Fruit fly (Drosophila melanogaster): ENCODE measurements around the gene Ugt307A1.
A peak's percentile ranks its signal among the peaks of the same experiment; 100 is the strongest.

The Ugt307A1 gene

DNA sequence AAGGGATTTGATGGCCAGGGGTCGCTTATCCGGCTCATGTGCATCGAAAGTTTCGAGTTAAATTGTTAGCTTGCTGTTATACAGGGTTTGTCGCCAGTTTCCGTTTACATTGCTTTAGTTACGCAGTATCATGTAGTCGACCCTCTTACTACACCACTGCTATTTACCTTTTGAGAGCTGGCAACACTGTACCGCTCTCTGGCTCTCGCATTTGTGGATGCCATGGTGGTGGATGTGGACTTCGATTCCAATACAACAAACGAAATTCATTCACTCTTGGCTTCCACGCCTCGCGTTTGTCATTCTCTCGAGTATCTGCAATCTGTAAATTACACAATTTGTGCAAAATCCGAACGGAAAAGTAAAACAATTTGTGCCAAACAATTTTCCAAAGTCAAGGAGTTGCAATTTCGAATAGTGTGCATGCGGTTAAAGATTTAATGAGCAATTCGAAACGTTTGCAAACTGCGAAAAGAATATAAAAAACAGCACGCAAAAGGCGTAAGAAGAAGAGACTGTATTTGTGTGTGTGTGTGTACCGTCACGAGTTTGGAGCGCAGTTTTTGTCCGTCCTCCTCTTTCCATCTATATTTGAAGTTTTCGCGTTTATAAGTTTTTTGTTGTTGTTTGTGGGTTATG, 18.7 kb upstream of the Ugt307A1 start:
- TF ChIP-seq CG14441 (GFP tag; IDR thresholded peaks at IDR 0.05) (no peak), CG7987 (GFP tag; optimal IDR thresholded peaks at IDR 0.05) (peak; percentile 35), CG12071 (GFP tag; optimal IDR thresholded peaks at IDR 0.05) (peak; percentile 67), CG8924 (tag; optimal IDR thresholded peaks at IDR 0.05) (peak; percentile 42), CG4617 (GFP tag; optimal IDR thresholded peaks at IDR 0.05; ENCODE audit: borderline replicate concordance) (no peak), CG2889 (GFP tag; IDR thresholded peaks at IDR 0.05) (no peak), unc-4 (GFP tag; IDR thresholded peaks at IDR 0.05; ENCODE audit: partially characterized antibody) (peak; percentile 66), CG1024 (GFP tag; IDR thresholded peaks at IDR 0.05) (no peak), mam (GFP tag; optimal IDR thresholded peaks at IDR 0.05) (no peak), CG16863 (GFP tag; optimal IDR thresholded peaks at IDR 0.05) (no peak), corto (GFP tag; optimal IDR thresholded peaks at IDR 0.05) (peak; percentile 12), CG1529 (GFP tag; optimal IDR thresholded peaks at IDR 0.05) (no peak), CG13287 (GFP tag; IDR thresholded peaks at IDR 0.05; ENCODE audit: partially characterized antibody) (peak; percentile 84), CG12769 (tag; optimal IDR thresholded peaks at IDR 0.05) (no peak), sug (tag; optimal IDR thresholded peaks at IDR 0.05) (peak; percentile 38), CG11398 (GFP tag; optimal IDR thresholded peaks at IDR 0.05) (peak; percentile 28), MTF-1 (GFP tag; optimal IDR thresholded peaks at IDR 0.05; ENCODE audit: borderline replicate concordance) (peak; percentile 46), lola (GFP tag; optimal IDR thresholded peaks at IDR 0.05) (no peak), CG17802 (tag; optimal IDR thresholded peaks at IDR 0.05) (no peak), tna (GFP tag; IDR thresholded peaks at IDR 0.05; ENCODE audit: partially characterized antibody) (peak; percentile 100), sna (GFP tag; IDR thresholded peaks at IDR 0.05; ENCODE audit: partially characterized antibody) (peak; percentile 91), wek (GFP tag; optimal IDR thresholded peaks at IDR 0.05) (peak; percentile 46), Dbx (GFP tag; IDR thresholded peaks at IDR 0.05) (peak; percentile 67; the same call in 1 of the 3 replicates), stwl (tag; optimal IDR thresholded peaks at IDR 0.05) (peak; percentile 63), bab2 (GFP tag; optimal IDR thresholded peaks at IDR 0.05) (no peak), Ada2b (GFP tag; IDR thresholded peaks at IDR 0.05) (peak; percentile 23; the same call in 1 of the 2 replicates), Nf-YA (GFP tag; IDR thresholded peaks at IDR 0.05) (no peak), CoRest (tag; optimal IDR thresholded peaks at IDR 0.05) (no peak), CG43689 (GFP tag; IDR thresholded peaks at IDR 0.05) (no peak), Fer2 (tag; optimal IDR thresholded peaks at IDR 0.05) (no peak), CG2678 (tag; optimal IDR thresholded peaks at IDR 0.05) (no peak), br (optimal IDR thresholded peaks at IDR 0.05) (no peak), Mad (GFP tag; optimal IDR thresholded peaks at IDR 0.05) (no peak), CG6689 (GFP tag; IDR thresholded peaks at IDR 0.05) (0 out of 2 replicates have a peak, but pooled peaks have one; percentile 15), CG13775 (GFP tag; optimal IDR thresholded peaks at IDR 0.05) (no peak), CG34376 (GFP tag; optimal IDR thresholded peaks at IDR 0.05) (peak; percentile 80), toy (GFP tag; IDR thresholded peaks at IDR 0.05) (no peak), CG34422 (GFP tag; IDR thresholded peaks at IDR 0.05) (0 out of 3 replicates have a peak, but pooled peaks have one; percentile 25), knrl (GFP tag; IDR thresholded peaks at IDR 0.05; ENCODE audit: partially characterized antibody) (peak; percentile 72; the same call in 2 of the 3 replicates), Fer1 (GFP tag; optimal IDR thresholded peaks at IDR 0.05) (peak; percentile 63), fd3F (GFP tag; optimal IDR thresholded peaks at IDR 0.05) (no peak), CG2116 (GFP tag; optimal IDR thresholded peaks at IDR 0.05) (no peak), esg (GFP tag; conservative IDR thresholded peaks at IDR 0.05) (no peak), Abd-B (GFP tag; optimal IDR thresholded peaks at IDR 0.05) (no peak), Gsc (GFP tag; IDR thresholded peaks at IDR 0.05) (no peak), crol (GFP tag; IDR thresholded peaks at IDR 0.05) (no peak), NfI (GFP tag; optimal IDR thresholded peaks at IDR 0.05) (peak; percentile 24), Ravus (GFP tag; IDR thresholded peaks at IDR 0.05) (no peak), CG30403 (GFP tag; optimal IDR thresholded peaks at IDR 0.05) (no peak)
